Fruit fly (Drosophila melanogaster) whole organism, embryonic: ENCODE data around the gene CG7333.

Experiments
- CG3065 ChIP-seq: fragments of 200-800 bp; sonication (Bioruptor generic); optimal IDR thresholded peaks from 2 replicates; lab custom pipeline; 2016; ENCODE audit warnings: missing biosample characterization, missing genetic modification characterization
- CG4617 ChIP-seq: fragments of 200-800 bp; sonication (Bioruptor generic); optimal IDR thresholded peaks from 3 replicates; lab custom pipeline; 2016; ENCODE audit warnings: missing biosample characterization, missing genetic modification characterization, borderline replicate concordance
- Dek ChIP-seq: fragments of 200-800 bp; sonication (Bioruptor generic); optimal IDR thresholded peaks from 3 replicates; lab custom pipeline; 2019; ENCODE audit warnings: missing biosample characterization, mild to moderate bottlenecking, missing genetic modification characterization, moderate library complexity
- h ChIP-seq: fragments of >200 bp; optimal IDR thresholded peaks from 2 replicates; lab custom pipeline; 2017
- luna ChIP-seq: fragments of 200-800 bp; sonication (Bioruptor generic); optimal IDR thresholded peaks from 2 replicates; lab custom pipeline; 2016; ENCODE audit warnings: missing biosample characterization, missing genetic modification characterization
- sisA ChIP-seq: fragments of 200-800 bp; sonication (Bioruptor generic); IDR thresholded peaks from 2 replicates; pipeline ENCODE4 v1.3.6; 2022; ENCODE audit warnings: missing biosample characterization, missing genetic modification characterization

DNA sequence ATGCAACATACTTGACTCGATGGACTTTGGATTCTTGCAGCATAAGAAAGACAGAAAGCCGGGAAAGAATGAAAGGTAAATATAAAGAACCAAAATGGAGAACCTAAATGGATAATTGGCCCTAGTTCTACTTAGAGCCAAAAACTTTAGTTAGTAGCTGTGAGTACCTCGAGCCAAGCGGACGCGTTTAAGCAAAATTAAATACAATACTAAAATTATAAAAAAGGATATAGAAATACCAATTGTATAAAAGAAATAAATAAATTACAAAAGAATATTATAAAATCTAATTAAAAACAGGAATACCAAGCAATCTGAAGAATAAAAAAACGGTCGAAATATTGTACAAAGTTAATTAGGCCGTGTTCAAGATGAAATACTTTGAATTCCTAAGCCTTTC lies 34.2 kb downstream of the CG7333 start, which contains the start of gene CG34138:
- no peak for TF ChIP-seq h (lab: Kevin White, UChicago)
- TF ChIP-seq CG4617 (GFP tag; lab: Kevin White, UChicago), result no peak
- TF ChIP-seq sisA (GFP tag; lab: Robert Waterston, UW), result no peak
- no peak for TF ChIP-seq luna (GFP tag; lab: Kevin White, UChicago)
- no peak for TF ChIP-seq CG3065 (GFP tag; lab: Kevin White, UChicago)
- no peak for TF ChIP-seq Dek
